Worm (Caenorhabditis elegans) whole organism, L4/young adult: ENCODE results near the gene F36H5.14.
"Not testable (repeated sequence)": the region's sequence is repeated elsewhere in the genome, so short reads cannot be mapped to it uniquely, and the experiment has no call there.

Experiments used
- W03F9.2 ChIP-seq: fragments of 150-350 bp; optimal IDR thresholded peaks from 2 replicates; lab custom pipeline; 2014; ENCODE audit warnings: missing biosample characterization, missing genetic modification characterization
- dao-5 ChIP-seq: sonication (generic microtip); optimal IDR thresholded peaks from 2 replicates; lab custom pipeline; 2016; ENCODE audit warnings: missing genotype, missing genetic modification characterization, moderate library complexity, missing compliant biosample characterization
- him-1 ChIP-seq: sonication (generic microtip); optimal IDR thresholded peaks from 2 replicates; lab custom pipeline; 2016; ENCODE audit warnings: missing genotype, missing genetic modification reagents, missing genetic modification characterization, missing compliant biosample characterization

Gene F36H5.14

ce11 chrII:1775234-1775633, at the start of gene F36H5.14:
TSS of gene F36H5.14 (plus strand) at chrII:1775534.
- not testable (repeated sequence) for TF ChIP-seq dao-5, W03F9.2, him-1 (tag; lab: Kevin White, UChicago)

DNA sequence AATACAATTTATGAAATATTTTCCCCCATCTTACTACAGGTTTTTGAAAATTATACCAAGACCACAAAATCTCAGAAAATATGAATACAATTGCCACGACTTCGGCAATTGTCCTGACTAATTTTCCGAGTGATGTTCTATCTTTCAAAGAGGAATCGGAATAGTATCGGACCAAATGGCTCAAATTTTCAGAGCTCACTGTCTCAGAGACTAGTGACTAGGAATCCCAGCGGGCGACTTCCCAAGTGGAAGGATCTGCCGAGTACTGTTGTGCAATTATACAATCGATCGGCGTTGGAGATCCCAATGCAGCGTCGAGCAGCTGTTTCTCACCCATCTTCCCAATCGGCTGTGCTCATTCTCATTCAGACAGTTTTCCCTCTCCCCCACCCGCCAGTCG, 49.6 kb upstream of the F36H5.14 start, which contains the start of gene F45C12.17:
TSS of gene F45C12.17 (plus strand) at position 377 of the 400 bp plus-strand sequence.
- TF ChIP-seq him-1 (tag; lab: Kevin White, UChicago) (no peak), dao-5 (tag; lab: Kevin White, UChicago) (no peak), W03F9.2 (tag; lab: Kevin White, UChicago) (no peak)

DNA sequence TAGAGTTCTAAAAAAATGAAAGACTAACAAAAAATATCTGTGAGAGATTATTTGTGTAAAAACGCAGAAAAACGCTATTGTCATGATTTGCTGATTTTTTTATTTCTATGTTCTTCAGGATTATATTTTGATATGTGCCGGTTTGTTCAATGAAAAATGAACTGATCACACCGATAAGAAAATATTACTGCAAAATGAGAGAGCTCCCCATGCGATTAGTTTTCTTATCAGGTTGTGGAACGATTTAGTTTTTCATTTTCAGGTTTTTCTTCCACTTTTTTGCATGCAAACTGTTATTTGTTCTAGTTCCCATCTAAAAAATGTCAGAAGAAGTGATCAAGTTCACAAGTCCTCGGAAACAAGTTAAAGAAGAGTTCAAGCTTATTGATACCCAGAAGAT, 47.1 kb upstream of the F36H5.14 start, which contains the start of gene btb-9:
TSS of gene btb-9 (plus strand) at position 254 of the 400 bp plus-strand sequence.
- TF ChIP-seq him-1 (tag; lab: Kevin White, UChicago): no peak
- no peak for TF ChIP-seq dao-5 (tag; lab: Kevin White, UChicago)
- TF ChIP-seq W03F9.2 (tag; lab: Kevin White, UChicago): no peak

ce11 chrII:1730103-1730502, 45.2 kb upstream of the F36H5.14 start, which contains the start of gene ceh-81:
TSS of gene ceh-81 (plus strand) at chrII:1730403.
- TF ChIP-seq him-1 (tag; lab: Kevin White, UChicago) (no peak), dao-5 (tag; lab: Kevin White, UChicago) (no peak)

DNA sequence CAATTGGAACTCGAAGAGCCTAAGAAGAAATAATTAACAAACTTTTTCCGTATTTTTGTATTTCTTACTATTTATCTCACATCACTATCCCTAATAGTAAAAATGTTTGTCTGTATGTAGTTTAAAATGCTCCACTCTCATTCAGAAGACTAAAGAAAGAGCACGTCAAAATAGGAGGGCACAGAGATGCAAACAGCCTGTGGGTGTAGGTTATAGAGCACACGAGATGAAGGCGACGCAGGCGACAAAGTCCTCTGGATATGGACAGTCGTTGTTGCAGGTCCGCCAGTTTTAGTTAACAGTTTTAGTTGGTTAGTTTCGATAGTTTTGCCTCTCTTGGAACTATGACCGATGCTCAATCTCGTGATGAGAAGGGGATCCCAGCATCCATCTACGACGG, 43.4 kb upstream of the F36H5.14 start, which contains the start of gene ceh-82:
TSS of gene ceh-82 (plus strand) at position 301 of the 400 bp plus-strand sequence.
- TF ChIP-seq W03F9.2 (tag; lab: Kevin White, UChicago): no peak
- no peak for TF ChIP-seq him-1 (tag; lab: Kevin White, UChicago)
- TF ChIP-seq dao-5 (tag; lab: Kevin White, UChicago): no peak

DNA sequence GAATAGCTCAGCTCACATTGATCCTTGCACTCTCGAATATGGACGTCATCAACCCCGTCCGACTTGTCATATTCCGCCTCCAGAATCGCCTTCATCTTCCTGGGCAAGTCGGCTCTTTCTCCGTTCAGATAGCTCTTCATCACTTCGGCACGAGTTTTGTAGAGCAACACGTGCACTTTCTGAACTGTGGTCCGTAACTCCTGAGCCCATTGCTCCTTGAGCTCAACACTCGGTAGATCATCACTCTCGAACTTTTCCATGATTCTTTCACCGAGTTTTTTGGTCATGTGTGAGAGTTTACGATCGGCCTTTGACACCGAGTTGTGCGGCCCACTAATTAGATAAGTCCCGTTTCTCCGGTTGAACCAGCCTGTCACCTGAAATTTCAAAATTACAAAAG, 40.2 kb upstream of the F36H5.14 start:
- no peak for TF ChIP-seq W03F9.2 (tag; lab: Kevin White, UChicago)
- no peak for TF ChIP-seq dao-5 (tag; lab: Kevin White, UChicago)
- TF ChIP-seq him-1 (tag; lab: Kevin White, UChicago): no peak

DNA sequence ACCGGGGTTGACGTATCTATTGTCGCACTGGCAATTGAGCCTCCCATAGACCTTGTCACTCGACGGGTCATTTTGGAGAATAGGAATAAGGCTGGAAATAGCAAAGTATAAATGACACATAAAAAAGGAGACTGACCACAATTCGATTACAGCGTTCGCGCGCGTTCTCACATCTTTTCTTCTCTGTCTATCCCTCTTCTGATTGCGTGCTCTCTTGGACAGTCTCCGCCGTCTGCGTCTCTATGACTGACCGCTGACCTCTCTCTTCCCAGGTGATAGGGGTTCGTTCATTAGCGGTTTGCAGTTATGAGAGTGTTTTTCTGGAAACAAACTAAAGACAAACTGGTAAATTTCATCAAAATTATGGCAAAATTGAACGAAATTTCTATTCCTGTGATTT, 39.0 kb upstream of the F36H5.14 start, which contains the start of gene ceh-83:
TSS of gene ceh-83 (minus strand) at position 181 of the 400 bp plus-strand sequence.
- TF ChIP-seq him-1 (tag; lab: Kevin White, UChicago) (no peak), dao-5 (tag; lab: Kevin White, UChicago) (no peak), W03F9.2 (tag; lab: Kevin White, UChicago) (no peak)

DNA sequence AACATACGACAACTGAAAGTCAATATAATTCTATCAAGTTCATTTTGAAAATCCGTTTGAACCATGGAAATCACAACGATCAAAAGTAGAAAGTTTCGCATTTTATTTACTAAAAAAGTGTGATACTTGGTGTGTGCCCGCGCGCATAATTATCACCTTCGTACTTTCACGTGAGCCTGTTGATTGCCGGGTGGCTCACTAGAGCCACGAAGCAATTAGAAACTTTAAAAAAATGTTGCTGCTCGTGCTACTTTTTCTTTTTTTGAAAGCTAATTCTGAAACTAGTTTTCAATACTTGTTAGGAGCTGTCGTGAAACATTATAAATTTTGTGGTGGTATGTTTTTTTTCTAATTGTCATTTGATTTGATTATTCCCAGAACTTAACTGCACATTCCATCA, 36.5 kb upstream of the F36H5.14 start, which contains the start of the genes irld-9 and irld-33:
TSS of gene irld-9 (minus strand) at position 101 of the 400 bp plus-strand sequence.
TSS of gene irld-33 (plus strand) at position 209 of the 400 bp plus-strand sequence.
- TF ChIP-seq W03F9.2 (tag; lab: Kevin White, UChicago) (no peak), dao-5 (tag; lab: Kevin White, UChicago) (no peak), him-1 (tag; lab: Kevin White, UChicago) (no peak)

DNA sequence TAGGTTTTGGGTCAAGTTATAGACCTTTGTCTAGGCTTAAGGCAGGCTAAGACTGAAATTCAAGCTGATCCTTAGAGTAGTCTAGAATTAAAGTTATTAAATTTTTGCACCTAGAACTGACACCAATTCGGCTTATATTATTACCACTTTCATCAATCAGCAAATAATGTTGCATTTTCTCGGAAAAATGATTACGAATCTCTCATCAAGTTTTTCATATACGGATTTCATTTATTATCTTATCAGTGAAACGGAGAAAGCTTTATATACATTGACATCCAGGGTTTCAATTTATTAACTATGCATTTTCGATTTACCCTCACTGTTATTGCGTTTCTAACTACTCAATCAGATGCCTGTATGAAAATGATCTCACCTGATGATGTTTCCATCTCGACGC, 34.1 kb upstream of the F36H5.14 start, which contains the start of gene K07G6.1:
TSS of gene K07G6.1 (plus strand) at position 301 of the 400 bp plus-strand sequence.
- TF ChIP-seq W03F9.2 (tag; lab: Kevin White, UChicago) (no peak), him-1 (tag; lab: Kevin White, UChicago) (no peak), dao-5 (tag; lab: Kevin White, UChicago) (no peak)

- TF ChIP-seq W03F9.2 (tag; lab: Kevin White, UChicago) (no peak), him-1 (tag; lab: Kevin White, UChicago) (no peak), dao-5 (tag; lab: Kevin White, UChicago) (no peak)
Measured at ce11 chrII:1742535-1742934, 32.8 kb upstream of the F36H5.14 start, which contains the start of gene F36H5.12. TSS of gene F36H5.12 (plus strand) at chrII:1742835.

- no peak for TF ChIP-seq dao-5 (tag; lab: Kevin White, UChicago)
- no peak for TF ChIP-seq W03F9.2 (tag; lab: Kevin White, UChicago)
- TF ChIP-seq him-1 (tag; lab: Kevin White, UChicago): no peak
Measured at ce11 chrII:1744183-1744582, 31.2 kb upstream of the F36H5.14 start, which contains the start of gene clec-19. TSS of gene clec-19 (plus strand) at chrII:1744483.

DNA sequence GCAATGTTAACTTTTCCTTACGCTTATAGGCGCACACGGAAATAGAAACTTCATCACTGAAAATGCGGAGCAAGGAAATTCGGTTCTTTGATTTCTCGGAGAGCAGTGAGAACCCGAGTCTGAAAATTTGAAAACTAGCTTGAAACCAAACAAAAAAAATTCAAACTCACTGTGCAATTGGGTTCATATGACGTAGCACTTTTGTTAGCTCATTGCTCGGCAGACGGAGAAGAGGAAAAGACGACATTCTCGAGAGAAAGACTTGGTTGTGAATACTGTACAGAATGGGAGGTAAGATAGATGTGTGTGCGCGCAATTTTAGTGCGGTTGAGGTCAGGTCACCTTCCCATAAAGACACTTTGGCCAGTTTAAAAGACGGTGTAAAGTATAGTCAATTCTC, 24.9 kb upstream of the F36H5.14 start, which contains the start of the genes F36H5.13 and F36H5.8:
TSS of gene F36H5.13 (minus strand) at position 101 of the 400 bp plus-strand sequence.
TSS of gene F36H5.8 (minus strand) at position 274 of the 400 bp plus-strand sequence.
- TF ChIP-seq dao-5 (tag; lab: Kevin White, UChicago) (no peak), him-1 (tag; lab: Kevin White, UChicago) (no peak), W03F9.2 (tag; lab: Kevin White, UChicago) (no peak)

- TF ChIP-seq him-1 (tag; lab: Kevin White, UChicago) (no peak), dao-5 (tag; lab: Kevin White, UChicago) (no peak), W03F9.2 (tag; lab: Kevin White, UChicago) (no peak)
Measured at ce11 chrII:1752990-1753389, 22.3 kb upstream of the F36H5.14 start, which contains the start of gene F36H5.9. TSS of gene F36H5.9 (minus strand) at chrII:1753090.
